Worm (Caenorhabditis elegans): ENCODE measurements around the gene frpr-8.

Gene frpr-8

DNA sequence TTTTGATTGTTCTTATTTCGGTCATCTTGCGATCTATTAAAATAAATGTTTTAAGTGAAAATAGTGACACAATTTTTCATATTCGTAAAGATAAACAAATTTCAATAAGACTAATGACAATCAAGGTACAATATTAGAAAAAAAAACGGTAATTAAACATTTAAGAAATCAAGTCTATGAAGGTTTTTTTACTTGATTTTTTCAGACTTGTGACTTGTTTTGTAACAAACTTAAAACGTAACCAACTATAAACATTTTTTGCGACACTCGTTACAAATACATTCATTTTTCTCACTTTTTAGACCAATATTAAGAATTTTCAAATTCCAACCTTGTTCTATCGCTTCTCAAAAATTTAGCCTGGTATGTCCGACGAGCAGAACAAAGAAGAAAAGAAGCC, 41.8 kb downstream of the frpr-8 start, which contains the start of gene M02D8.2:
M02D8.2 (plus strand) TSS at position 301 of the 400 bp plus-strand sequence.
- TF ChIP-seq pax-1 (tag; optimal IDR thresholded peaks at IDR 0.05) (no peak), ztf-16 (tag; optimal IDR thresholded peaks at IDR 0.05) (no peak), lim-6 (tag; optimal IDR thresholded peaks at IDR 0.05) (no peak), fkh-10 (GFP tag; optimal IDR thresholded peaks at IDR 0.05) (no peak), ttx-3 (tag; optimal IDR thresholded peaks at IDR 0.05) (no peak), fkh-6 (tag; optimal IDR thresholded peaks at IDR 0.05) (no peak), ceh-24 (tag; optimal IDR thresholded peaks at IDR 0.05) (no peak), ref-2 (tag; optimal IDR thresholded peaks at IDR 0.05) (no peak), ceh-34 (tag; optimal IDR thresholded peaks at IDR 0.05) (no peak), hlh-15 (tag; optimal IDR thresholded peaks at IDR 0.05) (no peak), nfya-1 (tag; optimal IDR thresholded peaks at IDR 0.05) (no peak), hlh-6 (tag; optimal IDR thresholded peaks at IDR 0.05) (no peak), K02D7.2 (tag; optimal IDR thresholded peaks at IDR 0.05) (no peak), ceh-18 (tag; optimal IDR thresholded peaks at IDR 0.05) (no peak), hlh-8 (tag; optimal IDR thresholded peaks at IDR 0.05) (no peak), pag-3 (tag; optimal IDR thresholded peaks at IDR 0.05; ENCODE audit: borderline replicate concordance) (no peak)

- TF ChIP-seq ref-2 (tag; optimal IDR thresholded peaks at IDR 0.05) (no peak), F13H6.1 (tag; optimal IDR thresholded peaks at IDR 0.05) (no peak), ttx-3 (tag; optimal IDR thresholded peaks at IDR 0.05) (no peak), sdc-2 (tag; optimal IDR thresholded peaks at IDR 0.05) (peak; percentile 2), pha-4 (tag; optimal IDR thresholded peaks at IDR 0.05) (no peak)
Measured at ce11 chrX:8741629-8742170, 44.1 kb downstream of the frpr-8 start.

- no peak for TF ChIP-seq ceh-34 (tag; optimal IDR thresholded peaks at IDR 0.05)
- TF ChIP-seq rnt-1 (tag; optimal IDR thresholded peaks at IDR 0.05), result no peak
- TF ChIP-seq tbx-2 (tag; optimal IDR thresholded peaks at IDR 0.05), result no peak
- no peak for TF ChIP-seq ttx-3 (tag; optimal IDR thresholded peaks at IDR 0.05)
- no peak for TF ChIP-seq eyg-1 (tag; optimal IDR thresholded peaks at IDR 0.05)
- TF ChIP-seq sox-4 (tag; optimal IDR thresholded peaks at IDR 0.05), result no peak
- TF ChIP-seq hlh-15 (tag; optimal IDR thresholded peaks at IDR 0.05), result no peak
- TF ChIP-seq tbx-7 (tag; optimal IDR thresholded peaks at IDR 0.05), result no peak
- TF ChIP-seq fax-1 (tag; optimal IDR thresholded peaks at IDR 0.05), result no peak
- TF ChIP-seq ceh-22 (tag; optimal IDR thresholded peaks at IDR 0.05), result no peak
- TF ChIP-seq ets-4 (tag; optimal IDR thresholded peaks at IDR 0.05), result no peak
- no peak for TF ChIP-seq K09A11.1 (tag; optimal IDR thresholded peaks at IDR 0.05; ENCODE audit: insufficient read depth)
- TF ChIP-seq dmd-4 (tag; optimal IDR thresholded peaks at IDR 0.05; ENCODE audit: borderline replicate concordance), result no peak
- TF ChIP-seq ceh-30 (tag; optimal IDR thresholded peaks at IDR 0.05), result no peak
- no peak for TF ChIP-seq nhr-11 (tag; optimal IDR thresholded peaks at IDR 0.05)
- no peak for TF ChIP-seq gmeb-2 (tag; optimal IDR thresholded peaks at IDR 0.05)
- no peak for TF ChIP-seq C38D4.7 (GFP tag; optimal IDR thresholded peaks at IDR 0.05)
- no peak for TF ChIP-seq pha-4 (tag; optimal IDR thresholded peaks at IDR 0.05)
- no peak for TF ChIP-seq pha-2 (tag; optimal IDR thresholded peaks at IDR 0.05)
Measured at ce11 chrX:8742896-8743295, 45.3 kb downstream of the frpr-8 start, which contains the start of gene M02D8.7. TSS of gene M02D8.7 (minus strand) at chrX:8742996.

DNA sequence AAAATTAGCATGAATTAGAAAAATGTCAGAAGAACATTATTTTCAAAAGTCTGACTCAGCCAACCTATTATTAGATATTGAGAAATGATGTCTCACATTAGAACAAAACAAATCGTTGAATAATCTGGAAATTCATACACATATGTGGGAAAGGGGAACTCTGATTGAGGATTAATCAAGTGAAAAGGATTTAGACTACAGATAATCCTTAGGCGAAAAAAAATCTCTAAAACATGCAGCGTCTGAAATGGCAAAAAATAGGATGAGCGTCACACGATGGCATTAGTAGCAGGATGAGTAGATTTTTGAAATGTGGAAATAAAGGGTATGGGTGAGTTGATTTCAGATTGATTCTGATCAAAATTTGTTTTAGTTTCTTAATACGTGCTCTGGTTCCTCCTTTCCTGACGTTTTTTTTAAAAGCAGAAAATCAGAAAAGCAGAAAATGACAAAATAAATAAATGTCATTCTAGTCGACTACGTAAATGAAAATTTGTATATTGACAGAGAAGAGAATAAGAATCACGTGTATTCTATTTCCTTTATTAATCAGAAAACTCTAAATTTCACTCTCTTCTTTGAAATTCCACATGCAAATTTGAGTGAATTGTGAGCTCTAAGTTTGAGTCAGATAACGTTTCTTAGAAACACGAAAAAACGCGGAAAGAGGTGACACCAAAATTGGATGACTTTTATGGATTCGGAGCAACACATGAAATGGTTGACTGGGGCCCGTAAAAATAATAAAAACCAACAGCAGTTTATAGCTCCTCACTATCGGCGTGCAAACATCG, 46.8 kb downstream of the frpr-8 start:
- no peak for TF ChIP-seq pax-1 (tag; optimal IDR thresholded peaks at IDR 0.05)
- no peak for TF ChIP-seq C38D4.7 (GFP tag; optimal IDR thresholded peaks at IDR 0.05)
- no peak for TF ChIP-seq npax-4 (tag; optimal IDR thresholded peaks at IDR 0.05)
- no peak for TF ChIP-seq mec-3 (tag; optimal IDR thresholded peaks at IDR 0.05; ENCODE audit: borderline replicate concordance)
- no peak for TF ChIP-seq nhr-11 (tag; optimal IDR thresholded peaks at IDR 0.05)
- no peak for TF ChIP-seq tbx-2 (tag; optimal IDR thresholded peaks at IDR 0.05)
- TF ChIP-seq eyg-1 (tag; optimal IDR thresholded peaks at IDR 0.05), result no peak
- TF ChIP-seq unc-55 (GFP tag; optimal IDR thresholded peaks at IDR 0.05), result no peak
- no peak for TF ChIP-seq fax-1 (tag; optimal IDR thresholded peaks at IDR 0.05)
- no peak for TF ChIP-seq sox-2 (GFP tag; IDR thresholded peaks at IDR 0.05)
- TF ChIP-seq ceh-14 (tag; optimal IDR thresholded peaks at IDR 0.05), result no peak
- no peak for TF ChIP-seq hlh-6 (tag; optimal IDR thresholded peaks at IDR 0.05)

All from whole organism, late embryonic.